Worm (Caenorhabditis elegans) whole organism, late embryonic: ENCODE measurements around the gene msp-57.

Experiments
- F13H6.1 ChIP-seq: sonication (generic microtip); optimal IDR thresholded peaks from 2 replicates; lab custom pipeline; 2016; ENCODE audit warnings: missing genetic modification characterization, missing compliant biosample characterization
- ama-1 ChIP-seq: fragments of 150-350 bp; optimal IDR thresholded peaks from 2 replicates; lab custom pipeline; 2014
- ceh-22 ChIP-seq: sonication (generic microtip); optimal IDR thresholded peaks from 2 replicates; lab custom pipeline; 2017; ENCODE audit warnings: missing biosample characterization, missing genetic modification characterization
- dve-1 ChIP-seq: sonication (generic microtip); optimal IDR thresholded peaks from 2 replicates; lab custom pipeline; 2017; ENCODE audit warnings: antibody characterized with exemption, mild to moderate bottlenecking, missing genetic modification characterization, missing compliant biosample characterization
- fax-1 ChIP-seq: sonication (generic microtip); optimal IDR thresholded peaks from 2 replicates; lab custom pipeline; 2016; ENCODE audit warnings: missing genotype, missing genetic modification characterization, missing compliant biosample characterization
- pqm-1 ChIP-seq: sonication (generic microtip); optimal IDR thresholded peaks from 2 replicates; lab custom pipeline; 2016; ENCODE audit warnings: missing genetic modification characterization, missing compliant biosample characterization
- sox-2 ChIP-seq: fragments of 200-800 bp; sonication (Bioruptor generic); IDR thresholded peaks from 2 replicates; pipeline ENCODE4 v1.3.6; 2022; ENCODE audit warnings: missing genetic modification reagents, missing genetic modification characterization, missing compliant biosample characterization
- unc-55 ChIP-seq: sonication (generic microtip); optimal IDR thresholded peaks from 2 replicates; lab custom pipeline; 2017; ENCODE audit warnings: missing biosample characterization, missing genetic modification reagents, missing genetic modification characterization
- unc-86 ChIP-seq: sonication (generic microtip); optimal IDR thresholded peaks from 2 replicates; lab custom pipeline; 2016; ENCODE audit warnings: missing genetic modification characterization, missing compliant biosample characterization

DNA sequence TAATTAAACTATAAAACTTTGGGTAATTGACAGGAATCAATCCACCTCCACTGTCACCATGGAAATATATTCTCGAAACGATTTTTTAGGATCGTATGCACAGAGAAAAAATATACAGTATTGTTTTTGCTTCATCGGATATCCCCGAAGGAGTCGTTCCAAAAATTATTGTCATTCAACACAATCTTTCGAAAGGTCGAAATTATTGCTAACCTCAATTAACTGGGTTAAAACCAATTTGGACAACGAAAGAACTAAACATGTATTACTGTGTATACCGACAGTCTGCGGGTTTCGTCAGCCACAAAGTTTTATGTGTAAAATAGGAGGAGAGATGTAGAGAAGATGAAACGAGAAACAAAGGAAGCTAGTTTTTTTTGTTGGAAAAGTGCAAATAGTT, 919 bp downstream of the msp-57 start:
- TF ChIP-seq unc-86 (tag; lab: Kevin White, UChicago) (no peak), dve-1 (tag; lab: Kevin White, UChicago) (no peak), sox-2 (no peak), fax-1 (tag; lab: Kevin White, UChicago) (no peak), ama-1 (lab: Kevin White, UChicago) (no peak), ceh-22 (tag; lab: Kevin White, UChicago) (no peak), F13H6.1 (tag; lab: Kevin White, UChicago) (no peak), pqm-1 (no peak), unc-55 (no peak)
